Fruit fly (Drosophila melanogaster) whole organism, wandering third instar larva: ENCODE measurements around the gene alpha-Spec.

ENCODE experiments used
- Abd-B ChIP-seq: fragments of >200 bp; optimal IDR thresholded peaks from 2 replicates; lab custom pipeline; 2017; ENCODE audit warnings: missing biosample characterization, missing genetic modification characterization
- CG32264 ChIP-seq: fragments of 200-800 bp; sonication (Bioruptor generic); optimal IDR thresholded peaks from 2 replicates; lab custom pipeline; 2016; ENCODE audit warnings: missing biosample characterization, missing genetic modification characterization
- CG9705 ChIP-seq: fragments of 200-800 bp; sonication (Bioruptor generic); optimal IDR thresholded peaks from 2 replicates; lab custom pipeline; 2018; ENCODE audit warnings: missing biosample characterization, mild to moderate bottlenecking, missing genetic modification characterization
- CrebA ChIP-seq: fragments of 200-800 bp; sonication (Bioruptor generic); optimal IDR thresholded peaks from 2 replicates; lab custom pipeline; 2016; ENCODE audit warnings: missing biosample characterization, mild to moderate bottlenecking, missing genetic modification characterization, borderline replicate concordance
- Dfd ChIP-seq: fragments of >200 bp; optimal IDR thresholded peaks from 2 replicates; lab custom pipeline; 2017; ENCODE audit warnings: missing biosample characterization, missing genetic modification characterization
- Dif ChIP-seq: fragments of 200-275, 200-300 bp; sonication (Bioruptor generic); optimal IDR thresholded peaks from 2 replicates; lab custom pipeline; 2018; ENCODE audit warnings: missing biosample characterization, missing genetic modification characterization; ENCODE audit not compliant: partially characterized antibody
- GATAd ChIP-seq: sonication (Bioruptor generic); optimal IDR thresholded peaks from 2 replicates; lab custom pipeline; 2016; ENCODE audit warnings: missing biosample characterization, missing genetic modification characterization
- HLH106 ChIP-seq: fragments of 200-800 bp; optimal IDR thresholded peaks from 3 replicates; lab custom pipeline; 2019; ENCODE audit warnings: missing biosample characterization, mild to moderate bottlenecking, missing genetic modification characterization, moderate library complexity
- Hnf4 ChIP-seq: fragments of 200-800 bp; sonication (Bioruptor generic); optimal IDR thresholded peaks from 2 replicates; lab custom pipeline; 2016; ENCODE audit warnings: missing biosample characterization, mild to moderate bottlenecking, missing genetic modification characterization
- Hr78 ChIP-seq: fragments of >200 bp; optimal IDR thresholded peaks from 2 replicates; lab custom pipeline; 2017; ENCODE audit warnings: missing biosample characterization, missing genetic modification characterization
- Hr83 ChIP-seq: fragments of 200-300 bp; sonication (Bioruptor generic); optimal IDR thresholded peaks from 2 replicates; lab custom pipeline; 2016; ENCODE audit warnings: missing biosample characterization, mild to moderate bottlenecking, missing genetic modification characterization, moderate library complexity; ENCODE audit not compliant: poor library complexity, severe bottlenecking
- Jra ChIP-seq: sonication (Bioruptor generic); optimal IDR thresholded peaks from 2 replicates; lab custom pipeline; 2016; ENCODE audit warnings: missing biosample characterization, missing genetic modification characterization
- Mio ChIP-seq: sonication (Bioruptor generic); optimal IDR thresholded peaks from 2 replicates; lab custom pipeline; 2016; ENCODE audit warnings: missing biosample characterization, missing genetic modification characterization
- Myc ChIP-seq: fragments of >200 bp; optimal IDR thresholded peaks from 2 replicates; lab custom pipeline; 2017
- N ChIP-seq: fragments of >200 bp; optimal IDR thresholded peaks from 2 replicates; lab custom pipeline; 2018; ENCODE audit warnings: missing biosample characterization, missing external identifiers, missing genetic modification characterization
- OdsH ChIP-seq: fragments of 200-800 bp; sonication (Bioruptor generic); optimal IDR thresholded peaks from 2 replicates; lab custom pipeline; 2016; ENCODE audit warnings: missing biosample characterization, mild to moderate bottlenecking, missing genetic modification characterization
- Rel ChIP-seq, 2 experiments: fragments of 200-800 bp; sonication (Bioruptor generic) in 1 of 2; optimal IDR thresholded peaks; 2 replicates in 1 of 2; 3 replicates in 1 of 2; lab custom pipeline; 2016 to 2019; ENCODE audit warnings: mild to moderate bottlenecking in 2 of 2, missing biosample characterization in 2 of 2, missing genetic modification characterization in 2 of 2, moderate library complexity in 1 of 2
- Sp1 ChIP-seq: fragments of 200-800 bp; sonication (Bioruptor generic); optimal IDR thresholded peaks from 3 replicates; lab custom pipeline; 2019; ENCODE audit warnings: missing biosample characterization, mild to moderate bottlenecking, missing genetic modification characterization, moderate library complexity
- Vsx2 ChIP-seq: fragments of 200-300, 225-300 bp; sonication (Bioruptor generic); optimal IDR thresholded peaks from 2 replicates; lab custom pipeline; 2018; ENCODE audit warnings: missing biosample characterization, missing genetic modification characterization; ENCODE audit not compliant: partially characterized antibody
- br ChIP-seq: fragments of 200-800 bp; sonication (Bioruptor generic); optimal IDR thresholded peaks from 2 replicates; lab custom pipeline; 2016; ENCODE audit warnings: missing biosample characterization, missing genetic modification characterization
- brk ChIP-seq: fragments of 200-800 bp; sonication (Bioruptor generic); optimal IDR thresholded peaks from 2 replicates; lab custom pipeline; 2016; ENCODE audit warnings: missing biosample characterization, mild to moderate bottlenecking, missing genetic modification characterization
- dl ChIP-seq, 2 experiments: fragments of 175-275, 200-275 bp in 1 of 2; fragments of 200-275 bp in 1 of 2; sonication (Bioruptor generic); optimal IDR thresholded peaks; lab custom pipeline; 2018; ENCODE audit warnings: mild to moderate bottlenecking in 2 of 2, missing biosample characterization in 2 of 2, missing genetic modification characterization in 2 of 2, moderate library complexity in 2 of 2; ENCODE audit not compliant: partially characterized antibody in 2 of 2, insufficient read depth in 1 of 2
- dmrt93B ChIP-seq: fragments of 200-800 bp; sonication (Bioruptor generic); optimal IDR thresholded peaks from 2 replicates; lab custom pipeline; 2018; ENCODE audit warnings: missing biosample characterization, mild to moderate bottlenecking, missing genetic modification characterization
- dsf ChIP-seq: sonication (Bioruptor generic); optimal IDR thresholded peaks from 2 replicates; lab custom pipeline; 2016; ENCODE audit warnings: missing biosample characterization, missing genetic modification characterization, borderline replicate concordance
- ey ChIP-seq: fragments of 200-800 bp; sonication (Bioruptor generic); optimal IDR thresholded peaks from 2 replicates; lab custom pipeline; 2016; ENCODE audit warnings: missing biosample characterization, missing genetic modification characterization
- foxo ChIP-seq, 2 experiments: fragments of 200-800 bp; sonication (Bioruptor generic); optimal IDR thresholded peaks; 2 replicates in 1 of 2; 3 replicates in 1 of 2; lab custom pipeline; 2016 to 2017; ENCODE audit warnings: missing biosample characterization in 2 of 2, missing genetic modification characterization in 2 of 2
- fru ChIP-seq: fragments of 200-800 bp; sonication (Bioruptor generic); optimal IDR thresholded peaks from 3 replicates; lab custom pipeline; 2016; ENCODE audit warnings: missing biosample characterization, mild to moderate bottlenecking, missing genetic modification characterization
- h ChIP-seq: fragments of 200-800 bp; sonication (Bioruptor generic); optimal IDR thresholded peaks from 3 replicates; lab custom pipeline; 2016; ENCODE audit warnings: missing biosample characterization, mild to moderate bottlenecking, missing genetic modification characterization
- jim ChIP-seq: fragments of 175-275, 200-325 bp; sonication (Bioruptor generic); optimal IDR thresholded peaks from 2 replicates; lab custom pipeline; 2016; ENCODE audit warnings: missing biosample characterization, mild to moderate bottlenecking, missing genetic modification characterization
- lola ChIP-seq: fragments of >200 bp; optimal IDR thresholded peaks from 2 replicates; lab custom pipeline; 2017; ENCODE audit warnings: missing biosample characterization, missing genetic modification characterization
- pan ChIP-seq: fragments of >200 bp; optimal IDR thresholded peaks from 2 replicates; lab custom pipeline; 2017
- psq ChIP-seq: fragments of 200-800 bp; sonication (Bioruptor generic); optimal IDR thresholded peaks from 3 replicates; lab custom pipeline; 2017; ENCODE audit warnings: missing biosample characterization, mild to moderate bottlenecking, missing genetic modification characterization, moderate library complexity
- rgr ChIP-seq: fragments of 200-800 bp; sonication (Bioruptor generic); optimal IDR thresholded peaks from 3 replicates; lab custom pipeline; 2016; ENCODE audit warnings: missing biosample characterization, mild to moderate bottlenecking, missing genetic modification characterization
- sage ChIP-seq: fragments of 200-800 bp; sonication (Bioruptor generic); optimal IDR thresholded peaks from 2 replicates; lab custom pipeline; 2016; ENCODE audit warnings: missing biosample characterization, mild to moderate bottlenecking, missing genetic modification characterization
- sv ChIP-seq: fragments of 200-800 bp; sonication (Bioruptor generic); optimal IDR thresholded peaks from 3 replicates; lab custom pipeline; 2016; ENCODE audit warnings: missing biosample characterization, missing genetic modification characterization
- tai ChIP-seq: sonication (Bioruptor generic); optimal IDR thresholded peaks from 2 replicates; lab custom pipeline; 2016; ENCODE audit warnings: missing biosample characterization, missing genetic modification characterization
- usp ChIP-seq: fragments of >200 bp; optimal IDR thresholded peaks from 2 replicates; lab custom pipeline; 2017; ENCODE audit warnings: missing biosample characterization, missing genetic modification characterization
- woc ChIP-seq: sonication (Bioruptor generic); optimal IDR thresholded peaks from 2 replicates; lab custom pipeline; 2016; ENCODE audit warnings: missing biosample characterization, mild to moderate bottlenecking, missing genetic modification characterization

The alpha-Spec gene

DNA sequence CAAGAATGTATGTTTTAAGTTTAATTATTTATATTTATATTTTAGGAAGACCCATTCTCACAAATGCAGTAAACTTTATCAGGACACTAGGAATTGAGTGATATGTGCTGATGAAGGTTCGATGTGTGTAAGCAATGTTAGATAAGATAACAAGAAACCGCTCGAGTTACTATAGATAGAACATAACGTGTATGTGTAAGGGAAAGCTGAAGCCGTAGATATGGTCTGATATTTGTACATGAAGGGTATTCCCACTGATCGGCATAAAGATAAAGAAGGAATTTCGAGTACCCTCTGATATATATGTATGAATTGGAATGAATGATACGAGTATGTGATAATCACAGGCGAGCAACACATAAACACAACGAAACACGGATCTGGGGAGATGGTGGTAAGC lies 11.0 kb downstream of the alpha-Spec start:
- TF ChIP-seq Rel (GFP tag; optimal IDR thresholded peaks at IDR 0.05; lab: Kevin White, UChicago) (no peak), Rel (tag; optimal IDR thresholded peaks at IDR 0.05; lab: Kevin White, UChicago) (peak; percentile 91), fru (GFP tag; lab: Kevin White, UChicago) (no peak), HLH106 (tag; lab: Kevin White, UChicago) (no peak), CrebA (GFP tag; lab: Kevin White, UChicago) (no peak)

DNA sequence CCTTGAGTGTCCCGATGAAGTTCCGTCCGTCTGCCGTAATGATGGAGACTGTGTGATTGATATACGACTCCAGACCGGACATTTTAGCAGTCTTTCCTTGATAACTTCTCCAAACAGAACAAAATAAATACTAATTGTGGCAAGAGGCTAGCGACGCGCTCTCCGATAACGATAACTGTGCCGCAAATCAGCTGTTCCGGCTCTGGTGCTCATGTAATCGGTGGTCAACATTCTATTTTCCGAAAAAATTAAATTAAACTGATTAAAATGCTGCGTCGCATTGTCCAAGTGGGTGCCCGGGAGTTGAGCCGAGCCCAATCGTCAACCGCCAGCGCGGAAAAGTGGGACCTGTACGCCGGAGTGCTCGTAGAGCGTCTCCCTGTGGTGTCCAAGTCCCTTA lies 17.9 kb downstream of the alpha-Spec start, which contains the start of the genes CG2021 and mRpL46:
TSS of gene CG2021 (minus strand) at position 163 of the 400 bp plus-strand sequence.
TSS of gene mRpL46 (plus strand) at position 191 of the 400 bp plus-strand sequence.
- no peak for TF ChIP-seq ey (GFP tag; lab: Kevin White, UChicago)
- TF ChIP-seq tai (GFP tag; lab: Kevin White, UChicago), result no peak

dm6 chr3L:1774713-1775648 lies 20.1 kb downstream of the alpha-Spec start, which contains the start of the genes CG13933 and PolD2:
Gene CG13933, minus strand, starts transcription at chr3L:1775147.
Gene PolD2, plus strand, starts transcription at chr3L:1775633.
- TF ChIP-seq ey (GFP tag; lab: Kevin White, UChicago), result peak; percentile 93
- TF ChIP-seq Myc (lab: Kevin White, UChicago), result no peak
- TF ChIP-seq CrebA (GFP tag; lab: Kevin White, UChicago), result no peak
- TF ChIP-seq Hr78 (GFP tag; lab: Kevin White, UChicago), result no peak
- TF ChIP-seq N (GFP tag; lab: Kevin White, UChicago), result no peak
- no peak for TF ChIP-seq Dif (GFP tag; lab: Kevin White, UChicago)
- peak; percentile 69 for TF ChIP-seq Rel (GFP tag; optimal IDR thresholded peaks at IDR 0.05; lab: Kevin White, UChicago)
- TF ChIP-seq Rel (tag; optimal IDR thresholded peaks at IDR 0.05; lab: Kevin White, UChicago), result peak; percentile 69
- TF ChIP-seq usp (GFP tag; lab: Kevin White, UChicago), result no peak
- TF ChIP-seq Vsx2 (GFP tag; lab: Kevin White, UChicago), result no peak
- peak; percentile 87 for TF ChIP-seq GATAd (GFP tag; lab: Kevin White, UChicago)
- peak; percentile 96 for TF ChIP-seq HLH106 (tag; lab: Kevin White, UChicago)
- no peak for TF ChIP-seq Hnf4 (GFP tag; lab: Kevin White, UChicago)
- TF ChIP-seq Jra (GFP tag; lab: Kevin White, UChicago), result no peak
- TF ChIP-seq dsf (GFP tag; lab: Kevin White, UChicago), result no peak
- TF ChIP-seq jim (GFP tag; lab: Kevin White, UChicago), result no peak
- TF ChIP-seq sv (GFP tag; lab: Kevin White, UChicago), result peak; percentile 89
- peak; percentile 98 for TF ChIP-seq OdsH (GFP tag; lab: Kevin White, UChicago)
- no peak for TF ChIP-seq dl (GFP tag; optimal IDR thresholded peaks at IDR 0.05; lab: Kevin White, UChicago; ENCODE audit: insufficient read depth in 1 of 2, partially characterized antibody in 2 of 2)
- no peak for TF ChIP-seq Dfd
- peak; percentile 99 for TF ChIP-seq rgr
- no peak for TF ChIP-seq Abd-B (GFP tag; lab: Kevin White, UChicago)
- no peak for TF ChIP-seq pan (lab: Kevin White, UChicago)
- TF ChIP-seq dmrt93B (GFP tag; lab: Kevin White, UChicago), result peak; percentile 84
- TF ChIP-seq br (GFP tag; lab: Kevin White, UChicago), result no peak
- peak; percentile 91 for TF ChIP-seq fru (GFP tag; lab: Kevin White, UChicago)
- TF ChIP-seq sage (GFP tag; lab: Kevin White, UChicago), result no peak
- TF ChIP-seq Hr83, result peak; percentile 46
- TF ChIP-seq Sp1 (GFP tag; lab: Kevin White, UChicago), result peak; percentile 99
- TF ChIP-seq tai (GFP tag; lab: Kevin White, UChicago), result no peak
- no peak for TF ChIP-seq CG32264 (GFP tag; lab: Kevin White, UChicago)
- TF ChIP-seq woc (GFP tag; lab: Kevin White, UChicago), result no peak
- no peak for TF ChIP-seq lola (GFP tag; lab: Kevin White, UChicago)
- peak in 1 of 2 experiments; percentile 98 for TF ChIP-seq foxo (GFP tag; optimal IDR thresholded peaks at IDR 0.05; lab: Kevin White, UChicago)
- peak; percentile 68 for TF ChIP-seq Mio (GFP tag; lab: Kevin White, UChicago)
- peak; percentile 97 for TF ChIP-seq psq
- TF ChIP-seq h (GFP tag; lab: Kevin White, UChicago), result peak; percentile 97
- TF ChIP-seq brk (GFP tag; lab: Kevin White, UChicago), result no peak
- TF ChIP-seq CG9705 (GFP tag; lab: Kevin White, UChicago), result no peak
